Fruit fly (Drosophila melanogaster) whole organism, embryonic: Measurements from ENCODE around the gene CG16984.

Experiments used
- Ada2b ChIP-seq: fragments of 200-800 bp; sonication (Bioruptor generic); IDR thresholded peaks from 2 replicates; pipeline ENCODE4 v1.3.6; 2022; ENCODE audit warnings: missing biosample characterization, missing genetic modification characterization
- Aef1 ChIP-seq: fragments of 200-800 bp; sonication (Bioruptor generic); IDR thresholded peaks from 3 replicates; pipeline ENCODE4 v1.3.6; 2022; ENCODE audit warnings: missing biosample characterization, missing genetic modification characterization
- Atf3 ChIP-seq: fragments of 200-800 bp; sonication (Bioruptor generic); optimal IDR thresholded peaks from 3 replicates; lab custom pipeline; 2016; ENCODE audit warnings: missing biosample characterization, missing genetic modification characterization
- B-H1 ChIP-seq: fragments of 200-800 bp; sonication (Bioruptor generic); IDR thresholded peaks from 3 replicates; pipeline ENCODE4 v1.3.6; 2022; ENCODE audit warnings: missing biosample characterization, missing genetic modification characterization
- CG10209 ChIP-seq: fragments of 200-800 bp; sonication (Bioruptor generic); optimal IDR thresholded peaks from 3 replicates; lab custom pipeline; 2017; ENCODE audit warnings: missing biosample characterization, mild to moderate bottlenecking, missing genetic modification characterization, missing genetic modification reagents
- CG1024 ChIP-seq: fragments of 200-800 bp; sonication (Bioruptor generic); IDR thresholded peaks from 2 replicates; pipeline ENCODE4 v1.3.6; 2022; ENCODE audit warnings: missing biosample characterization, missing genetic modification characterization
- CG11695 ChIP-seq: fragments of 200-800 bp; sonication (Bioruptor generic); IDR thresholded peaks from 3 replicates; pipeline ENCODE4 v1.3.6; 2022; ENCODE audit warnings: missing biosample characterization, missing genetic modification characterization
- CG12071 ChIP-seq: fragments of 200-800 bp; sonication (Bioruptor generic); optimal IDR thresholded peaks from 3 replicates; lab custom pipeline; 2018; ENCODE audit warnings: missing biosample characterization, mild to moderate bottlenecking, missing genetic modification characterization
- CG12155 ChIP-seq: fragments of 200-800 bp; sonication (Bioruptor generic); optimal IDR thresholded peaks from 3 replicates; lab custom pipeline; 2016; ENCODE audit warnings: missing biosample characterization, missing genetic modification characterization
- CG13894 ChIP-seq: fragments of 200-800 bp; sonication (Bioruptor generic); optimal IDR thresholded peaks from 3 replicates; lab custom pipeline; 2018; ENCODE audit warnings: missing biosample characterization, mild to moderate bottlenecking, missing genetic modification characterization, moderate library complexity
- CG14441 ChIP-seq: fragments of 200-800 bp; sonication (Bioruptor generic); IDR thresholded peaks from 2 replicates; pipeline ENCODE4 v1.3.6; 2022; ENCODE audit warnings: missing biosample characterization, missing genetic modification characterization
- CG16779 ChIP-seq: fragments of 200-800 bp; sonication (Bioruptor generic); IDR thresholded peaks from 2 replicates; pipeline ENCODE4 v1.3.6; 2022; ENCODE audit warnings: missing biosample characterization, missing genetic modification characterization
- CG17328 ChIP-seq: fragments of 200-800 bp; sonication (Bioruptor generic); IDR thresholded peaks from 2 replicates; pipeline ENCODE4 v1.3.6; 2022; ENCODE audit warnings: missing biosample characterization, missing genetic modification characterization
- CG17385 ChIP-seq: fragments of 200-800 bp; sonication (Bioruptor generic); optimal IDR thresholded peaks from 3 replicates; lab custom pipeline; 2018; ENCODE audit warnings: missing biosample characterization, mild to moderate bottlenecking, missing genetic modification characterization
- CG17802 ChIP-seq: fragments of 200-800 bp; sonication (Bioruptor generic); optimal IDR thresholded peaks from 2 replicates; lab custom pipeline; 2018; ENCODE audit warnings: missing biosample characterization, mild to moderate bottlenecking, missing genetic modification characterization, moderate library complexity
- CG2116 ChIP-seq: fragments of 200-800 bp; sonication (Bioruptor generic); optimal IDR thresholded peaks from 3 replicates; lab custom pipeline; 2018; ENCODE audit warnings: missing biosample characterization, mild to moderate bottlenecking, missing genetic modification characterization
- CG3065 ChIP-seq: fragments of 200-800 bp; sonication (Bioruptor generic); optimal IDR thresholded peaks from 2 replicates; lab custom pipeline; 2016; ENCODE audit warnings: missing biosample characterization, missing genetic modification characterization
- CG3407 ChIP-seq: fragments of 200-800 bp; sonication (Bioruptor generic); optimal IDR thresholded peaks from 2 replicates; lab custom pipeline; 2018; ENCODE audit warnings: missing biosample characterization, mild to moderate bottlenecking, missing genetic modification characterization
- CG4854 ChIP-seq: fragments of 200-800 bp; sonication (Bioruptor generic); optimal IDR thresholded peaks from 2 replicates; lab custom pipeline; 2016; ENCODE audit warnings: missing biosample characterization, missing genetic modification characterization, inconsistent platforms
- CG5245 ChIP-seq: fragments of 200-800 bp; sonication (Bioruptor generic); optimal IDR thresholded peaks from 3 replicates; lab custom pipeline; 2016; ENCODE audit warnings: missing biosample characterization, missing genetic modification characterization
- CG7745 ChIP-seq: fragments of 200-800 bp; sonication (Bioruptor generic); optimal IDR thresholded peaks from 2 replicates; lab custom pipeline; 2018; ENCODE audit warnings: missing biosample characterization, mild to moderate bottlenecking, missing genetic modification characterization, moderate library complexity
- CG9876 ChIP-seq: fragments of 200-800 bp; sonication (Bioruptor generic); optimal IDR thresholded peaks from 2 replicates; lab custom pipeline; 2016; ENCODE audit warnings: missing biosample characterization, missing genetic modification characterization
- D19B ChIP-seq: fragments of 200-800 bp; sonication (Bioruptor generic); optimal IDR thresholded peaks from 2 replicates; lab custom pipeline; 2017; ENCODE audit warnings: missing biosample characterization, mild to moderate bottlenecking, missing genetic modification characterization
- Dbx ChIP-seq: fragments of 200-800 bp; sonication (Bioruptor generic); IDR thresholded peaks from 3 replicates; pipeline ENCODE4 v1.3.6; 2022; ENCODE audit warnings: missing biosample characterization, missing genetic modification characterization
- Dref ChIP-seq: fragments of 200-800 bp; sonication (Bioruptor generic); IDR thresholded peaks from 2 replicates; pipeline ENCODE4 v1.3.6; 2022; ENCODE audit warnings: missing biosample characterization, missing genetic modification characterization
- E2f1 ChIP-seq: fragments of 200-800 bp; sonication (Bioruptor generic); IDR thresholded peaks from 2 replicates; pipeline ENCODE4 v1.3.6; 2022; ENCODE audit warnings: missing biosample characterization, missing genetic modification characterization
- E2f2 ChIP-seq: fragments of 200-800 bp; sonication (Bioruptor generic); IDR thresholded peaks from 2 replicates; pipeline ENCODE4 v1.3.6; 2022; ENCODE audit warnings: missing biosample characterization, missing genetic modification characterization
- Gug ChIP-seq: fragments of 200-800 bp; sonication (Bioruptor generic); IDR thresholded peaks from 4 replicates; pipeline ENCODE4 v1.3.6; 2022; ENCODE audit warnings: missing biosample characterization, missing genetic modification characterization
- H2.0 ChIP-seq: fragments of 200-800 bp; sonication (Bioruptor generic); IDR thresholded peaks from 2 replicates; pipeline ENCODE4 v1.3.6; 2022; ENCODE audit warnings: missing biosample characterization, missing genetic modification characterization
- Lim3 ChIP-seq: fragments of 200-800 bp; sonication (Bioruptor generic); IDR thresholded peaks from 2 replicates; pipeline ENCODE4 v1.3.6; 2022; ENCODE audit warnings: missing biosample characterization, missing genetic modification characterization
- Nf-YA ChIP-seq: fragments of 200-800 bp; sonication (Bioruptor generic); IDR thresholded peaks from 2 replicates; pipeline ENCODE4 v1.3.6; 2022; ENCODE audit warnings: missing biosample characterization, missing genetic modification characterization
- Sin3A ChIP-seq: fragments of >200 bp; optimal IDR thresholded peaks from 2 replicates; lab custom pipeline; 2018
- Stat92E ChIP-seq, 3 experiments: fragments of >200 bp in 2 of 3; fragments of 200-800 bp in 1 of 3; sonication (Bioruptor generic) in 1 of 3; optimal IDR thresholded peaks; 2 replicates each; lab custom pipeline; 2017 to 2019; ENCODE audit warnings: missing biosample characterization in 3 of 3, missing genetic modification characterization in 3 of 3, mild to moderate bottlenecking in 1 of 3, moderate library complexity in 1 of 3
- Usf ChIP-seq: fragments of 200-800 bp; sonication (Bioruptor generic); optimal IDR thresholded peaks from 2 replicates; lab custom pipeline; 2017; ENCODE audit warnings: missing genotype, missing biosample characterization, missing genetic modification characterization
- aop ChIP-seq: fragments of 200-800 bp; sonication (Bioruptor generic); IDR thresholded peaks from 2 replicates; pipeline ENCODE4 v1.3.6; 2022; ENCODE audit warnings: missing biosample characterization, missing genetic modification characterization
- az2 ChIP-seq: fragments of 200-800 bp; sonication (Bioruptor generic); optimal IDR thresholded peaks from 3 replicates; lab custom pipeline; 2016; ENCODE audit warnings: missing biosample characterization, missing genetic modification characterization
- bcd ChIP-seq: fragments of 200-800 bp; sonication (Bioruptor generic); optimal IDR thresholded peaks from 2 replicates; lab custom pipeline; 2017; ENCODE audit warnings: missing biosample characterization, mild to moderate bottlenecking, missing genetic modification characterization
- cad ChIP-seq: fragments of >200 bp; optimal IDR thresholded peaks from 2 replicates; lab custom pipeline; 2017; ENCODE audit warnings: missing biosample characterization, missing genetic modification characterization
- chm ChIP-seq: fragments of 200-800 bp; sonication (Bioruptor generic); IDR thresholded peaks from 2 replicates; pipeline ENCODE4 v1.3.6; 2022; ENCODE audit warnings: missing biosample characterization, missing genetic modification characterization
- crp ChIP-seq, 2 experiments: fragments of 200-800 bp; sonication (Bioruptor generic); optimal IDR thresholded peaks; 2 replicates in 1 of 2; 3 replicates in 1 of 2; lab custom pipeline; 2017; ENCODE audit warnings: missing biosample characterization in 2 of 2, missing genetic modification characterization in 2 of 2, mild to moderate bottlenecking in 1 of 2, moderate library complexity in 1 of 2
- da ChIP-seq: fragments of 200-800 bp; sonication (Bioruptor generic); optimal IDR thresholded peaks from 2 replicates; lab custom pipeline; 2016; ENCODE audit warnings: missing biosample characterization, missing genetic modification characterization
- dm ChIP-seq: fragments of 200-800 bp; sonication (Bioruptor generic); optimal IDR thresholded peaks from 3 replicates; lab custom pipeline; 2016; ENCODE audit warnings: missing biosample characterization, missing genetic modification characterization
- fd3F ChIP-seq: fragments of 200-800 bp; sonication (Bioruptor generic); optimal IDR thresholded peaks from 2 replicates; lab custom pipeline; 2018; ENCODE audit warnings: missing biosample characterization, mild to moderate bottlenecking, missing genetic modification characterization, moderate library complexity
- fru ChIP-seq: fragments of >200 bp; optimal IDR thresholded peaks from 2 replicates; lab custom pipeline; 2017
- gcm ChIP-seq: fragments of 200-800 bp; sonication (Bioruptor generic); optimal IDR thresholded peaks from 2 replicates; lab custom pipeline; 2019; ENCODE audit warnings: missing biosample characterization, mild to moderate bottlenecking, missing genetic modification characterization, moderate library complexity
- gsb-n ChIP-seq: fragments of 200-800 bp; sonication (Bioruptor generic); optimal IDR thresholded peaks from 3 replicates; lab custom pipeline; 2018; ENCODE audit warnings: missing biosample characterization, mild to moderate bottlenecking, missing genetic modification characterization
- ind ChIP-seq: fragments of 200-800 bp; sonication (Bioruptor generic); optimal IDR thresholded peaks from 3 replicates; lab custom pipeline; 2016; ENCODE audit warnings: missing biosample characterization, missing genetic modification characterization
- nau ChIP-seq: fragments of 200-800 bp; sonication (Bioruptor generic); optimal IDR thresholded peaks from 3 replicates; lab custom pipeline; 2017; ENCODE audit warnings: missing biosample characterization, mild to moderate bottlenecking, missing genetic modification characterization, missing genetic modification reagents
- nerfin-1 ChIP-seq: fragments of 200-800 bp; sonication (Bioruptor generic); optimal IDR thresholded peaks from 3 replicates; lab custom pipeline; 2019; ENCODE audit warnings: missing biosample characterization, mild to moderate bottlenecking, missing genetic modification characterization, moderate library complexity
- sr ChIP-seq: fragments of 200-800 bp; sonication (Bioruptor generic); IDR thresholded peaks from 3 replicates; pipeline ENCODE4 v1.3.6; 2022; ENCODE audit warnings: missing biosample characterization, missing genetic modification characterization
- tap ChIP-seq: fragments of 200-800 bp; optimal IDR thresholded peaks from 3 replicates; lab custom pipeline; 2019; ENCODE audit warnings: missing biosample characterization, mild to moderate bottlenecking, missing genetic modification characterization, moderate library complexity
- usp ChIP-seq: fragments of >200 bp; optimal IDR thresholded peaks from 2 replicates; lab custom pipeline; 2017; ENCODE audit warnings: missing biosample characterization, missing genetic modification characterization

CG16984 gene

dm6 chr3L:2589167-2589910 is 6.2 kb upstream of the CG16984 start, which contains the start of gene dos (continued):
- TF ChIP-seq sr (GFP tag; lab: Robert Waterston, UW) (no peak), usp (no peak), da (GFP tag; lab: Kevin White, UChicago) (no peak), bcd (GFP tag; lab: Kevin White, UChicago) (peak; percentile 10), CG1024 (GFP tag; lab: Robert Waterston, UW) (no peak), nau (no peak), dm (peak; percentile 34), Aef1 (GFP tag; lab: Robert Waterston, UW) (no peak), CG13894 (tag; lab: Kevin White, UChicago) (peak; percentile 67), cad (GFP tag; lab: Kevin White, UChicago) (no peak), Dref (peak; percentile 87), CG11695 (GFP tag; lab: Robert Waterston, UW) (no peak), CG5245 (GFP tag; lab: Kevin White, UChicago) (peak; percentile 11), CG2116 (peak; percentile 94), B-H1 (no peak), gcm (peak; percentile 12), tap (tag; lab: Kevin White, UChicago) (peak; percentile 13), CG3065 (peak; percentile 17), Dbx (peak; percentile 62; the same call in 2 of the 3 replicates), az2 (GFP tag; lab: Kevin White, UChicago) (peak; percentile 32), E2f1 (GFP tag; lab: Robert Waterston, UW) (no peak), fd3F (peak; percentile 6), CG12155 (GFP tag; lab: Kevin White, UChicago) (peak; percentile 30), CG10209 (GFP tag; lab: Kevin White, UChicago) (peak; percentile 17), CG17385 (GFP tag; lab: Kevin White, UChicago) (peak; percentile 46), nerfin-1 (peak; percentile 92), D19B (GFP tag; lab: Kevin White, UChicago) (peak; percentile 36), Usf (no peak), Gug (GFP tag; lab: Robert Waterston, UW) (no peak), CG12071 (no peak), Stat92E (GFP tag; optimal IDR thresholded peaks at IDR 0.05; lab: Kevin White, UChicago) (peak in 1 of 3 experiments; percentile 78), Nf-YA (GFP tag; lab: Robert Waterston, UW) (no peak), CG14441 (GFP tag; lab: Robert Waterston, UW) (no peak), CG7745 (peak; percentile 47), CG17802 (tag; lab: Kevin White, UChicago) (peak; percentile 27), Ada2b (no peak), ind (peak; percentile 45), CG17328 (GFP tag; lab: Robert Waterston, UW) (no peak), CG4854 (GFP tag; lab: Kevin White, UChicago) (peak; percentile 49), H2.0 (no peak), CG16779 (GFP tag; lab: Robert Waterston, UW) (no peak), chm (peak; percentile 23; the same call in 1 of the 2 replicates), Atf3 (GFP tag; lab: Kevin White, UChicago) (no peak), E2f2 (peak; percentile 68), CG9876 (GFP tag; lab: Kevin White, UChicago) (no peak), aop (GFP tag; lab: Robert Waterston, UW) (no peak), fru (lab: Kevin White, UChicago) (no peak), Sin3A (peak; percentile 19), Lim3 (GFP tag; lab: Robert Waterston, UW) (no peak), crp (GFP tag; optimal IDR thresholded peaks at IDR 0.05; lab: Kevin White, UChicago) (no peak), gsb-n (tag; lab: Kevin White, UChicago) (peak; percentile 33), CG3407 (peak; percentile 32)
